Fruit fly (Drosophila melanogaster): Measurements from ENCODE around the gene Reg-2.

Gene Reg-2

DNA sequence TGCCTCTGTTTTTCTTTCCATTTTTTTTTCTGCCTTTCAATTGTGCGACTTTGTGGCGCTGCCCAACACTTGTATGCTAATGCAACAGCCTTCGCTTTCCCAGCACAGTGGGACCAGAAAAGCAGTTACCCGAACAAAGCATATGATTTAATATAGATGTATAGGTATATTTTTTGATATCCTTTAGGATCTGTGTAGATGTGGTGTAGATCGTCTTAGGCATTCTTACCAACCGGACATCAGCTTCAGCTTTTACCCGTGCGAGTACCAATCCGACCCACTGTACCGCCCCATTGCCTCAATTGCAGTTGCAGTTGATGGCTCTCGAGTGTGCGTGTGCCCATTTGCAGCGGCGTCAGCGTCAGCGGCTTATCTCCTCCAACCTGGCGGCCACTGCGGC lies 30.1 kb upstream of the Reg-2 start:
- TF ChIP-seq CG7101 (tag; optimal IDR thresholded peaks at IDR 0.05): peak; percentile 1
- TF ChIP-seq CG5204 (GFP tag; optimal IDR thresholded peaks at IDR 0.05): peak; percentile 31
- TF ChIP-seq CG14711 (tag; optimal IDR thresholded peaks at IDR 0.05): no peak

DNA sequence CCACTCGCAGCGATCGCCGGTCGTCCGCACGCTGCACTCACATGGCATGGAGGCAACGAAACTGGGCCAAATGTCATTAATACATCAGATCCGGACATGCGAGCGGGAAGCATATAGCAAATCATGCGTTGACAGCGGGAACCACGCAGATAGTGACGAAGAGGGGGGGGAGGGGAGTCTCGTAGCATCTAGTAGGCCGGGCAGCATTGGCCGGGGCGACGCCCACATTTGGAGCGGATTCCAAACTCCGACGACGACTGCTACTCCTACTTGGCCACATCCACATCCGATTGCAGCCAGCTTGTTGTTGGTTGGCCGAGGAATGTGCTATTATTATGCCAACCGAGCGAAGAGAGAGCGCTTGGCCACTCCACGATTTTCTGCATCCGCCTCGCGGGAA lies 29.2 kb upstream of the Reg-2 start:
- no peak for TF ChIP-seq Hr96 (GFP tag; optimal IDR thresholded peaks at IDR 0.05)
- no peak for TF ChIP-seq CG14711 (tag; optimal IDR thresholded peaks at IDR 0.05)
- no peak for TF ChIP-seq pad (GFP tag; optimal IDR thresholded peaks at IDR 0.05)
- no peak for TF ChIP-seq CG33017 (tag; optimal IDR thresholded peaks at IDR 0.05)
- no peak for TF ChIP-seq CG7045 (GFP tag; optimal IDR thresholded peaks at IDR 0.05)
- no peak for TF ChIP-seq CG12768 (GFP tag; optimal IDR thresholded peaks at IDR 0.05)
- TF ChIP-seq ovo (GFP tag; optimal IDR thresholded peaks at IDR 0.05): no peak
- no peak for TF ChIP-seq toe (GFP tag; optimal IDR thresholded peaks at IDR 0.05)
- no peak for TF ChIP-seq cic (GFP tag; optimal IDR thresholded peaks at IDR 0.05)
- no peak for TF ChIP-seq bab1 (GFP tag; optimal IDR thresholded peaks at IDR 0.05)
- no peak for TF ChIP-seq cnc (optimal IDR thresholded peaks at IDR 0.05)
- TF ChIP-seq CG5204 (GFP tag; optimal IDR thresholded peaks at IDR 0.05): no peak

- TF ChIP-seq CG1620 (GFP tag; optimal IDR thresholded peaks at IDR 0.05) (no peak), tj (GFP tag; optimal IDR thresholded peaks at IDR 0.05) (no peak), CG14711 (tag; optimal IDR thresholded peaks at IDR 0.05) (no peak), Hr96 (GFP tag; optimal IDR thresholded peaks at IDR 0.05) (no peak), cic (GFP tag; optimal IDR thresholded peaks at IDR 0.05) (no peak), CG5204 (GFP tag; optimal IDR thresholded peaks at IDR 0.05) (no peak), cnc (optimal IDR thresholded peaks at IDR 0.05) (no peak), CG7045 (GFP tag; optimal IDR thresholded peaks at IDR 0.05) (no peak), pad (GFP tag; optimal IDR thresholded peaks at IDR 0.05) (no peak), CG11617 (GFP tag; optimal IDR thresholded peaks at IDR 0.05) (no peak), Mnt (GFP tag; optimal IDR thresholded peaks at IDR 0.05) (no peak), kay (GFP tag; ENCODE audit: borderline replicate concordance) (no peak)
Measured at dm6 chr3L:635016-635363, 28.6 kb upstream of the Reg-2 start.

DNA sequence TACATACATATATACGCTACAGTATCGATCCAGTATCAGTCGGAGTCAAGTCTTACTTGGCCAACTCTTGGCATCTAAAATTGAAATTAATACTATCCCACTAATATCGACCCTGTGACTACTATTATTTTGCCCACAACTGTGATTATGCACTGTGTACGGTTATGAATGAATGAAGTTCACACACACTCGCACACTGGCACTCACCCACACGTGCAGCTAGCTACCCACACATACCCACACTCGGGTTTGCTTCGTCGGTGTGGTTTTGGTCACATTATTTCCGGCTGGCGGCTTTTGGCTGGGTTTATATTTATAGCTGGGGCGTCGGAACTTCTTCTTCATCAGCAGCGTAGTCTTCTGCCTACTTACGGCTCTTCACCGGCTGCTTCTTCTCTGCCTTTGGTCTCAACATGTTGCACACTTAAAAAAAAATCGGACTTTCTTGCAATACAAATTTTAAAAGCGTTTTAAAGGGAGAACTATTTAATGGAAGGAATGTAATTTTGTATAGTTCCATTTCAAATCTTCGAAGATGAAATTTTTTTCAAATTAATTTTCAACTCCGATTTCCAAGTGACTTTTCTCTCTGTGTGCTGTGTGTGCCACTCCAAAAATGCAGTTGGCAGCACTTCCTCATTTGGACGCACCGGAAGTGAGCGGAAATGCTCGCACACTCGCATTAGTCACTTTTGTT lies 28.1 kb upstream of the Reg-2 start:
- TF ChIP-seq Mnt (GFP tag; optimal IDR thresholded peaks at IDR 0.05): no peak
- TF ChIP-seq Crg-1 (GFP tag; optimal IDR thresholded peaks at IDR 0.05): no peak
- no peak for TF ChIP-seq Clk (GFP tag; optimal IDR thresholded peaks at IDR 0.05)
- TF ChIP-seq CG5204 (GFP tag; optimal IDR thresholded peaks at IDR 0.05): peak; percentile 14
- TF ChIP-seq ovo (GFP tag; optimal IDR thresholded peaks at IDR 0.05): no peak
- TF ChIP-seq CG7045 (GFP tag; optimal IDR thresholded peaks at IDR 0.05): no peak
- no peak for TF ChIP-seq bab1 (GFP tag; optimal IDR thresholded peaks at IDR 0.05)
- no peak for TF ChIP-seq CG1620 (GFP tag; optimal IDR thresholded peaks at IDR 0.05)
- no peak for TF ChIP-seq CG33017 (tag; optimal IDR thresholded peaks at IDR 0.05)
- peak; percentile 15 for TF ChIP-seq Hr96 (GFP tag; optimal IDR thresholded peaks at IDR 0.05)
- TF ChIP-seq CG7101 (tag; optimal IDR thresholded peaks at IDR 0.05): peak; percentile 13
- TF ChIP-seq CG12768 (GFP tag; optimal IDR thresholded peaks at IDR 0.05): no peak
- no peak for TF ChIP-seq CG11617 (GFP tag; optimal IDR thresholded peaks at IDR 0.05)
- no peak for TF ChIP-seq pad (GFP tag; optimal IDR thresholded peaks at IDR 0.05)

DNA sequence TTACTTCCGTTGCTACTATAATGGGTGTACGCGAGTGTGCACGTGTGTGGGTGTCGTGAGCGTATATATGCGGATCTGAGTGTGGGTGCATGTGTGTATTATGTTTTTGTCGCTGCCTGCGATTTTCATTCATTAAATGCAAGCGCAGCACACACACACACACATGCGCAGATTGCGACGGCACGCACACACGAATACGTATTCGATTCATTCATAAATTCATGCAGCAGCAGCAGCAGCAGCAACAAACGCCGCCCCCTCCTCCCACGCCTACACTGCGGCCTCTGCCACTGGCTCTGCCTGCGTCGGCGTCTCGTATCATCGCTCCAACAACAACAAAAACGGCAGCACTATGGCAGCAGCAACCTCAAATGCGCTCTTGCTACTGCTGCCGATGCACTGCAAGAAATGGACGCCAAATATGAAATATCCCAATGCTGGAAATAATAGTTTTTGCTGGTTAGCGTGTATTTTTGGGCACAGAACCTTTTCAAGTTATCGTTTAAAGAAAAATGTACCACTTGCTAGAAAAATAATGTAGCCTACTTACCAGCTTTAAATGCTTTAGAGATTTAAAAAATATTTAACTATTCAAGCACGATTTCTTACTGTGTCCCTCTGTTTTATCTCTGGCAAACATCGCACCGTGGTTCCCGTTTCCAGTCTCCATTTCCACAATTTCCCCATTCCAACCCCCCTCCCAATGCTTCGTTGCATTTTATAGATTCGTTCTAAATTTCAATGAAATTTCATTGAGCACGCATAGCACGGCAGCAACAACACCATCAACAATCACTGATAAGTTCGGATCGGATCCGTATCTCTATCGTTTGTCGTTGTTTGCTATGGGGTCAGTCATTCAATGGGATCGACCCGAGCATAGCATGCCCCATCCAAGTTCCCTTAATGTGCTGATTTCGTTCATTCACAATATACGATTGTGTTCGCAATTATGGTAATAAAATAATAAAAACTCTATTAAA lies 27.2 kb upstream of the Reg-2 start:
- TF ChIP-seq CG12768 (GFP tag; optimal IDR thresholded peaks at IDR 0.05) (no peak), CG1620 (GFP tag; optimal IDR thresholded peaks at IDR 0.05) (no peak), CG5204 (GFP tag; optimal IDR thresholded peaks at IDR 0.05) (peak; percentile 63), pad (GFP tag; optimal IDR thresholded peaks at IDR 0.05) (no peak), bab1 (GFP tag; optimal IDR thresholded peaks at IDR 0.05) (no peak), CG11617 (GFP tag; optimal IDR thresholded peaks at IDR 0.05) (no peak), Hr96 (GFP tag; optimal IDR thresholded peaks at IDR 0.05) (peak; percentile 19), cnc (optimal IDR thresholded peaks at IDR 0.05) (no peak), kay (GFP tag; ENCODE audit: borderline replicate concordance) (no peak), tj (GFP tag; optimal IDR thresholded peaks at IDR 0.05) (peak; percentile 38), CG7101 (tag; optimal IDR thresholded peaks at IDR 0.05) (peak; percentile 31), cic (GFP tag; optimal IDR thresholded peaks at IDR 0.05) (peak; percentile 96), CG33017 (tag; optimal IDR thresholded peaks at IDR 0.05) (no peak), CG7045 (GFP tag; optimal IDR thresholded peaks at IDR 0.05) (peak; percentile 38), Mnt (GFP tag; optimal IDR thresholded peaks at IDR 0.05) (no peak), toe (GFP tag; optimal IDR thresholded peaks at IDR 0.05) (peak; percentile 32), ovo (GFP tag; optimal IDR thresholded peaks at IDR 0.05) (no peak), Clk (GFP tag; optimal IDR thresholded peaks at IDR 0.05) (peak; percentile 13), CG14711 (tag; optimal IDR thresholded peaks at IDR 0.05) (peak; percentile 27), Crg-1 (GFP tag; optimal IDR thresholded peaks at IDR 0.05) (no peak)

dm6 chr3L:632058-632457 lies 25.7 kb upstream of the Reg-2 start:
- TF ChIP-seq Hr96 (GFP tag; optimal IDR thresholded peaks at IDR 0.05) (no peak), cnc (optimal IDR thresholded peaks at IDR 0.05) (no peak), pad (GFP tag; optimal IDR thresholded peaks at IDR 0.05) (no peak), kay (GFP tag; ENCODE audit: borderline replicate concordance) (no peak), cic (GFP tag; optimal IDR thresholded peaks at IDR 0.05) (no peak), bab1 (GFP tag; optimal IDR thresholded peaks at IDR 0.05) (no peak), CG12768 (GFP tag; optimal IDR thresholded peaks at IDR 0.05) (no peak), Clk (GFP tag; optimal IDR thresholded peaks at IDR 0.05) (no peak), toe (GFP tag; optimal IDR thresholded peaks at IDR 0.05) (no peak), Crg-1 (GFP tag; optimal IDR thresholded peaks at IDR 0.05) (no peak), ovo (GFP tag; optimal IDR thresholded peaks at IDR 0.05) (no peak)
